Worm (Caenorhabditis elegans) whole organism, L2 larva: Measurements from ENCODE around the gene W02D7.11.

Experiments
- C34F6.9 ChIP-seq: fragments of 150-350 bp; optimal IDR thresholded peaks from 2 replicates; lab custom pipeline; 2014; ENCODE audit warnings: missing biosample characterization, missing genetic modification characterization
- F13H6.1 ChIP-seq: sonication (generic microtip); optimal IDR thresholded peaks from 2 replicates; lab custom pipeline; 2016; ENCODE audit warnings: missing genetic modification characterization, missing compliant biosample characterization
- R02D3.7 ChIP-seq: fragments of 150-350 bp; optimal IDR thresholded peaks from 2 replicates; lab custom pipeline; 2014; ENCODE audit warnings: missing biosample characterization, missing genetic modification characterization
- Y55F3AM.14 ChIP-seq: fragments of 200-800 bp; sonication (Bioruptor generic); optimal IDR thresholded peaks from 2 replicates; lab custom pipeline; 2018; ENCODE audit warnings: mild to moderate bottlenecking, missing genetic modification characterization, missing compliant biosample characterization
- alr-1 ChIP-seq: fragments of 150-350 bp; optimal IDR thresholded peaks from 2 replicates; lab custom pipeline; 2014; ENCODE audit warnings: missing biosample characterization, missing genetic modification characterization
- ama-1 ChIP-seq: fragments of 150-350 bp; optimal IDR thresholded peaks from 2 replicates; lab custom pipeline; 2018; ENCODE audit warnings: inconsistent platforms
- ceh-82 ChIP-seq: fragments of 150-350 bp; optimal IDR thresholded peaks from 2 replicates; lab custom pipeline; 2014; ENCODE audit warnings: missing biosample characterization, missing genetic modification characterization
- crh-2 ChIP-seq: sonication (generic microtip); optimal IDR thresholded peaks from 2 replicates; lab custom pipeline; 2017; ENCODE audit warnings: missing biosample characterization, missing genetic modification characterization
- dmd-4 ChIP-seq: sonication (generic microtip); optimal IDR thresholded peaks from 2 replicates; lab custom pipeline; 2017; ENCODE audit warnings: missing biosample characterization, missing genetic modification characterization
- egl-27 ChIP-seq: sonication (generic microtip); optimal IDR thresholded peaks from 3 replicates; lab custom pipeline; 2017; ENCODE audit warnings: missing biosample characterization, missing genetic modification reagents, missing genetic modification characterization
- elt-3 ChIP-seq: sonication (generic microtip); optimal IDR thresholded peaks from 2 replicates; lab custom pipeline; 2017; ENCODE audit warnings: missing biosample characterization, missing genetic modification characterization
- fos-1 ChIP-seq: fragments of 150-350 bp; optimal IDR thresholded peaks from 2 replicates; lab custom pipeline; 2014; ENCODE audit warnings: missing biosample characterization, missing genetic modification characterization
- gmeb-1 ChIP-seq: fragments of 150-350 bp; optimal IDR thresholded peaks from 2 replicates; lab custom pipeline; 2014; ENCODE audit warnings: missing biosample characterization, missing genetic modification characterization
- lin-13 ChIP-seq: fragments of 150-350 bp; optimal IDR thresholded peaks from 2 replicates; lab custom pipeline; 2014; ENCODE audit warnings: missing biosample characterization, missing genetic modification reagents, missing genetic modification characterization
- lin-39 ChIP-seq: fragments of 150-350 bp; optimal IDR thresholded peaks from 2 replicates; lab custom pipeline; 2014; ENCODE audit warnings: missing biosample characterization, missing genetic modification reagents, missing genetic modification characterization
- lsy-2 ChIP-seq, 2 experiments: fragments of 150-350 bp in 1 of 2; sonication (generic microtip) in 1 of 2; optimal IDR thresholded peaks; 2 replicates each; lab custom pipeline; 2014 to 2017; ENCODE audit warnings: missing biosample characterization in 2 of 2, missing genetic modification characterization in 2 of 2
- mab-5 ChIP-seq: fragments of 150-350 bp; optimal IDR thresholded peaks from 2 replicates; lab custom pipeline; 2014; ENCODE audit warnings: missing biosample characterization, missing genetic modification characterization
- mbf-1 ChIP-seq: sonication (generic microtip); optimal IDR thresholded peaks from 2 replicates; lab custom pipeline; 2017; ENCODE audit warnings: missing biosample characterization, missing genetic modification characterization
- nhr-11 ChIP-seq: fragments of 150-350 bp; optimal IDR thresholded peaks from 2 replicates; lab custom pipeline; 2014; ENCODE audit warnings: missing biosample characterization, missing genetic modification characterization
- nhr-12 ChIP-seq: fragments of 150-350 bp; optimal IDR thresholded peaks from 2 replicates; lab custom pipeline; 2014; ENCODE audit warnings: missing biosample characterization, missing genetic modification characterization
- nhr-21 ChIP-seq: fragments of 150-350 bp; optimal IDR thresholded peaks from 2 replicates; lab custom pipeline; 2014; ENCODE audit warnings: missing biosample characterization, missing genetic modification characterization
- nhr-23 ChIP-seq: fragments of 150-350 bp; optimal IDR thresholded peaks from 2 replicates; lab custom pipeline; 2014; ENCODE audit warnings: missing biosample characterization, missing genetic modification reagents, missing genetic modification characterization
- nhr-25 ChIP-seq: fragments of 150-350 bp; sonication (generic microtip); optimal IDR thresholded peaks from 3 replicates; lab custom pipeline; 2014; ENCODE audit warnings: missing biosample characterization, missing genetic modification characterization
- nhr-6 ChIP-seq: fragments of 150-350 bp; optimal IDR thresholded peaks from 2 replicates; lab custom pipeline; 2014; ENCODE audit warnings: missing biosample characterization, missing genetic modification characterization
- nhr-77 ChIP-seq: fragments of 150-350 bp; optimal IDR thresholded peaks from 2 replicates; lab custom pipeline; 2014; ENCODE audit warnings: missing biosample characterization, missing genetic modification characterization
- peb-1 ChIP-seq: fragments of 150-350 bp; optimal IDR thresholded peaks from 2 replicates; lab custom pipeline; 2014; ENCODE audit warnings: missing biosample characterization, missing genetic modification characterization
- sem-4 ChIP-seq: fragments of 150-350 bp; optimal IDR thresholded peaks from 2 replicates; lab custom pipeline; 2014; ENCODE audit warnings: missing biosample characterization, missing genetic modification reagents, missing genetic modification characterization
- skn-1 ChIP-seq: sonication (generic microtip); optimal IDR thresholded peaks from 2 replicates; lab custom pipeline; 2017; ENCODE audit warnings: missing biosample characterization, missing genetic modification characterization
- sma-3 ChIP-seq: sonication (generic microtip); optimal IDR thresholded peaks from 2 replicates; lab custom pipeline; 2016; ENCODE audit warnings: missing genetic modification reagents, missing genetic modification characterization, missing compliant biosample characterization
- sma-9 ChIP-seq, 2 experiments: fragments of 150-350 bp in 1 of 2; sonication (generic microtip) in 1 of 2; optimal IDR thresholded peaks; 2 replicates each; lab custom pipeline; 2014 to 2016; ENCODE audit warnings: missing genetic modification characterization in 2 of 2, mild to moderate bottlenecking in 1 of 2, missing biosample characterization in 1 of 2, missing compliant biosample characterization in 1 of 2, missing genetic modification reagents in 1 of 2, moderate library complexity in 1 of 2
- snpc-4 ChIP-seq: fragments of 150-350 bp; optimal IDR thresholded peaks from 2 replicates; lab custom pipeline; 2014; ENCODE audit warnings: missing biosample characterization, missing genetic modification characterization
- unc-39 ChIP-seq: fragments of 150-350 bp; optimal IDR thresholded peaks from 2 replicates; lab custom pipeline; 2014; ENCODE audit warnings: missing biosample characterization, missing genetic modification characterization
- unc-55 ChIP-seq: fragments of 150-350 bp; sonication (generic microtip); optimal IDR thresholded peaks from 3 replicates; lab custom pipeline; 2014; ENCODE audit warnings: missing biosample characterization, missing genetic modification reagents, missing genetic modification characterization
- ztf-1 ChIP-seq: fragments of 200-800 bp; sonication (Bioruptor generic); conservative IDR thresholded peaks from 2 replicates; pipeline ENCODE4 v1.3.6; 2022; ENCODE audit warnings: missing genetic modification characterization, missing compliant biosample characterization
- ztf-11 ChIP-seq: sonication (generic microtip); optimal IDR thresholded peaks from 2 replicates; lab custom pipeline; 2017; ENCODE audit warnings: missing biosample characterization, missing genetic modification characterization
- ztf-4 ChIP-seq: fragments of 150-350 bp; optimal IDR thresholded peaks from 2 replicates; lab custom pipeline; 2014; ENCODE audit warnings: missing biosample characterization, missing genetic modification characterization

Gene W02D7.11

ce11 chrV:8318135-8318534 lies 13.8 kb upstream of the W02D7.11 start, which contains the start of gene clec-219:
Gene clec-219 (plus strand): TSS chrV:8318435.
- TF ChIP-seq unc-55 (GFP tag; lab: Kevin White, UChicago) (no peak), ztf-11 (no peak), peb-1 (tag; lab: Kevin White, UChicago) (no peak), ztf-1 (GFP tag; lab: Robert Waterston, UW) (no peak), nhr-23 (tag; lab: Kevin White, UChicago) (no peak), mab-5 (tag; lab: Kevin White, UChicago) (no peak), ama-1 (no peak), R02D3.7 (tag; lab: Kevin White, UChicago) (no peak), gmeb-1 (tag; lab: Kevin White, UChicago) (no peak), egl-27 (tag; lab: Kevin White, UChicago) (no peak), nhr-77 (tag; lab: Kevin White, UChicago) (no peak), ceh-82 (tag; lab: Kevin White, UChicago) (no peak), dmd-4 (tag; lab: Kevin White, UChicago) (no peak), nhr-21 (tag; lab: Kevin White, UChicago) (no peak), sma-9 (GFP tag; optimal IDR thresholded peaks at IDR 0.05; lab: Kevin White, UChicago) (no peak), sma-9 (tag; optimal IDR thresholded peaks at IDR 0.05; lab: Kevin White, UChicago) (no peak)

ce11 chrV:8311210-8311609 lies 6.9 kb upstream of the W02D7.11 start, which contains the start of gene W02D7.12:
Gene W02D7.12 (plus strand): TSS chrV:8311510.
- TF ChIP-seq nhr-12 (tag; lab: Kevin White, UChicago) (no peak), sma-3 (GFP tag; lab: Kevin White, UChicago) (no peak), mab-5 (tag; lab: Kevin White, UChicago) (no peak), nhr-11 (tag; lab: Kevin White, UChicago) (no peak), lsy-2 (tag; optimal IDR thresholded peaks at IDR 0.05; lab: Kevin White, UChicago) (no peak), ztf-1 (GFP tag; lab: Robert Waterston, UW) (no peak)

ce11 chrV:8307681-8308080 lies 3.4 kb upstream of the W02D7.11 start, which contains the start of gene clec-218:
Gene clec-218 (plus strand): TSS chrV:8307942.
- TF ChIP-seq fos-1 (tag; lab: Kevin White, UChicago), result peak; percentile 19
- no peak for TF ChIP-seq nhr-77 (tag; lab: Kevin White, UChicago)
- no peak for TF ChIP-seq crh-2 (tag; lab: Kevin White, UChicago)
- TF ChIP-seq sma-9 (GFP tag; optimal IDR thresholded peaks at IDR 0.05; lab: Kevin White, UChicago), result peak; percentile 68
- no peak for TF ChIP-seq sma-9 (tag; optimal IDR thresholded peaks at IDR 0.05; lab: Kevin White, UChicago)
- TF ChIP-seq nhr-6, result no peak
- TF ChIP-seq ztf-11, result no peak

ce11 chrV:8307013-8307412 lies 2.7 kb upstream of the W02D7.11 start:
- TF ChIP-seq fos-1 (tag; lab: Kevin White, UChicago), result peak; percentile 60
- no peak for TF ChIP-seq unc-55 (GFP tag; lab: Kevin White, UChicago)
- TF ChIP-seq crh-2 (tag; lab: Kevin White, UChicago), result peak; percentile 37

ce11 chrV:8306366-8306765 lies 2.1 kb upstream of the W02D7.11 start, which contains the start of gene W02D7.8:
Gene W02D7.8 (minus strand): TSS chrV:8306466.
- TF ChIP-seq ztf-1 (GFP tag; lab: Robert Waterston, UW) (no peak), sma-9 (GFP tag; optimal IDR thresholded peaks at IDR 0.05; lab: Kevin White, UChicago) (no peak), sma-9 (tag; optimal IDR thresholded peaks at IDR 0.05; lab: Kevin White, UChicago) (no peak), lin-13 (no peak), egl-27 (tag; lab: Kevin White, UChicago) (no peak), mbf-1 (tag; lab: Kevin White, UChicago) (no peak), nhr-25 (tag; lab: Kevin White, UChicago) (no peak), nhr-21 (tag; lab: Kevin White, UChicago) (no peak), lin-39 (no peak), nhr-12 (tag; lab: Kevin White, UChicago) (no peak), alr-1 (tag; lab: Kevin White, UChicago) (no peak), R02D3.7 (tag; lab: Kevin White, UChicago) (no peak), sem-4 (no peak), elt-3 (tag; lab: Kevin White, UChicago) (no peak), nhr-6 (no peak)
- TF ChIP-seq, all 48 proteins: peak for 0

- TF ChIP-seq elt-3 (tag; lab: Kevin White, UChicago) (no peak), sma-3 (GFP tag; lab: Kevin White, UChicago) (no peak), sem-4 (no peak), R02D3.7 (tag; lab: Kevin White, UChicago) (no peak), mab-5 (tag; lab: Kevin White, UChicago) (no peak), dmd-4 (tag; lab: Kevin White, UChicago) (no peak), crh-2 (tag; lab: Kevin White, UChicago) (peak; percentile 16), alr-1 (tag; lab: Kevin White, UChicago) (no peak), C34F6.9 (tag; lab: Kevin White, UChicago) (no peak), unc-39 (no peak), skn-1 (tag; lab: Kevin White, UChicago) (no peak), Y55F3AM.14 (GFP tag; lab: Kevin White, UChicago) (no peak), ztf-4 (tag; lab: Kevin White, UChicago) (no peak), snpc-4 (tag; lab: Kevin White, UChicago) (no peak), gmeb-1 (tag; lab: Kevin White, UChicago) (peak; percentile 27), nhr-23 (tag; lab: Kevin White, UChicago) (no peak), F13H6.1 (tag; lab: Kevin White, UChicago) (no peak)
- TF ChIP-seq, all 48 proteins: peak for 2
These were observed 1.6 kb upstream of the W02D7.11 start for ce11 chrV:8305940-8306339.
